Fruit fly (Drosophila melanogaster): Measurements from ENCODE around the gene CG4116.

dm6 chrX:3068292-3068691 lies 930 bp upstream of the CG4116 start:
- TF ChIP-seq grn (GFP tag; optimal IDR thresholded peaks at IDR 0.05) (no peak), bab2 (GFP tag; optimal IDR thresholded peaks at IDR 0.05) (peak; percentile 55), bsh (GFP tag; optimal IDR thresholded peaks at IDR 0.05) (peak in 1 of 2 experiments; percentile 63)
